Worm (Caenorhabditis elegans) whole organism, mixed stage, embryonic: ENCODE results near the gene C07D8.5.
A peak's percentile ranks its signal among the peaks of the same experiment; 100 is the strongest.

Experiments
- M03D4.4 ChIP-seq: sonication (generic microtip); optimal IDR thresholded peaks from 2 replicates; lab custom pipeline; 2017; ENCODE audit warnings: mild to moderate bottlenecking, missing genetic modification characterization, missing compliant biosample characterization
- bed-3 ChIP-seq: fragments of 200-800 bp; sonication (Bioruptor generic); optimal IDR thresholded peaks from 3 replicates; lab custom pipeline; 2018; ENCODE audit warnings: mild to moderate bottlenecking, missing genetic modification characterization, moderate library complexity, missing compliant biosample characterization
- blmp-1 ChIP-seq: fragments of 150-350 bp; optimal IDR thresholded peaks from 2 replicates; lab custom pipeline; 2014; ENCODE audit warnings: missing biosample characterization, missing genetic modification characterization
- ceh-39 ChIP-seq: fragments of 150-350 bp; optimal IDR thresholded peaks from 2 replicates; lab custom pipeline; 2014; ENCODE audit warnings: missing biosample characterization, missing genetic modification characterization
- ceh-43 ChIP-seq: fragments of 200-800 bp; sonication (Bioruptor generic); optimal IDR thresholded peaks from 2 replicates; lab custom pipeline; 2018; ENCODE audit warnings: mild to moderate bottlenecking, missing genetic modification characterization, moderate library complexity, missing compliant biosample characterization
- ceh-83 ChIP-seq: fragments of 200-800 bp; sonication (Bioruptor generic); optimal IDR thresholded peaks from 2 replicates; lab custom pipeline; 2018; ENCODE audit warnings: mild to moderate bottlenecking, missing genetic modification characterization, missing compliant biosample characterization
- ces-1 ChIP-seq: fragments of 150-350 bp; optimal IDR thresholded peaks from 2 replicates; lab custom pipeline; 2014; ENCODE audit warnings: missing biosample characterization, missing genetic modification reagents, missing genetic modification characterization
- drap-1 ChIP-seq: fragments of 200-800 bp; sonication (Bioruptor generic); optimal IDR thresholded peaks from 3 replicates; lab custom pipeline; 2018; ENCODE audit warnings: mild to moderate bottlenecking, missing genetic modification characterization, missing compliant biosample characterization
- elt-1 ChIP-seq: sonication (generic microtip); optimal IDR thresholded peaks from 2 replicates; lab custom pipeline; 2017; ENCODE audit warnings: missing genetic modification characterization, mild to moderate bottlenecking, missing compliant biosample characterization, antibody characterized with exemption, moderate library complexity, borderline replicate concordance; ENCODE audit not compliant: insufficient read depth
- elt-3 ChIP-seq: fragments of 150-350 bp; optimal IDR thresholded peaks from 2 replicates; lab custom pipeline; 2014; ENCODE audit warnings: missing biosample characterization, missing genetic modification characterization
- flh-1 ChIP-seq: fragments of 200-800 bp; sonication (Bioruptor generic); optimal IDR thresholded peaks from 2 replicates; lab custom pipeline; 2018; ENCODE audit warnings: mild to moderate bottlenecking, missing genetic modification characterization, moderate library complexity, missing compliant biosample characterization
- ham-2 ChIP-seq: fragments of 200-800 bp; sonication (Bioruptor generic); optimal IDR thresholded peaks from 2 replicates; lab custom pipeline; 2018; ENCODE audit warnings: mild to moderate bottlenecking, missing genetic modification characterization, missing compliant biosample characterization
- hlh-1 ChIP-seq: fragments of 150-350 bp; optimal IDR thresholded peaks from 2 replicates; lab custom pipeline; 2014; ENCODE audit warnings: missing biosample characterization, missing genetic modification reagents, missing genetic modification characterization
- lin-13 ChIP-seq: fragments of 150-350 bp; optimal IDR thresholded peaks from 2 replicates; lab custom pipeline; 2014; ENCODE audit warnings: missing biosample characterization, missing genetic modification characterization
- lin-32 ChIP-seq: fragments of 200-800 bp; sonication (Bioruptor generic); optimal IDR thresholded peaks from 2 replicates; lab custom pipeline; 2018; ENCODE audit warnings: mild to moderate bottlenecking, missing genetic modification characterization, missing compliant biosample characterization
- lsy-2 ChIP-seq: fragments of 150-350 bp; optimal IDR thresholded peaks from 2 replicates; lab custom pipeline; 2014; ENCODE audit warnings: missing biosample characterization, missing genetic modification characterization
- mab-5 ChIP-seq: fragments of 150-350 bp; optimal IDR thresholded peaks from 2 replicates; lab custom pipeline; 2014; ENCODE audit warnings: missing biosample characterization, missing genetic modification characterization
- mep-1 ChIP-seq: fragments of 150-350 bp; optimal IDR thresholded peaks from 2 replicates; lab custom pipeline; 2017; ENCODE audit warnings: missing biosample characterization, missing genetic modification reagents, missing genetic modification characterization, inconsistent platforms
- mls-2 ChIP-seq: sonication (generic microtip); optimal IDR thresholded peaks from 2 replicates; lab custom pipeline; 2016; ENCODE audit warnings: mild to moderate bottlenecking, missing genetic modification characterization, moderate library complexity, missing compliant biosample characterization
- nhr-2 ChIP-seq: fragments of 150-350 bp; optimal IDR thresholded peaks from 2 replicates; lab custom pipeline; 2014; ENCODE audit warnings: missing biosample characterization, missing genetic modification characterization
- nhr-237 ChIP-seq: fragments of 150-350 bp; optimal IDR thresholded peaks from 2 replicates; lab custom pipeline; 2014; ENCODE audit warnings: missing biosample characterization, missing genetic modification characterization
- nhr-76 ChIP-seq: sonication (generic microtip); optimal IDR thresholded peaks from 2 replicates; lab custom pipeline; 2017; ENCODE audit warnings: missing biosample characterization, missing genetic modification characterization
- pha-4 ChIP-seq: fragments of 150-350 bp; optimal IDR thresholded peaks from 2 replicates; lab custom pipeline; 2018; ENCODE audit warnings: missing biosample characterization, missing genetic modification reagents, missing genetic modification characterization
- sem-2 ChIP-seq: fragments of 200-800 bp; sonication (Bioruptor generic); optimal IDR thresholded peaks from 2 replicates; lab custom pipeline; 2018; ENCODE audit warnings: mild to moderate bottlenecking, missing genetic modification characterization, missing compliant biosample characterization
- snpc-4 ChIP-seq: fragments of 150-350 bp; optimal IDR thresholded peaks from 2 replicates; lab custom pipeline; 2014; ENCODE audit warnings: missing biosample characterization, missing genetic modification characterization
- sptf-1 ChIP-seq: sonication (generic microtip); optimal IDR thresholded peaks from 2 replicates; lab custom pipeline; 2017; ENCODE audit warnings: mild to moderate bottlenecking, missing genetic modification characterization, moderate library complexity, missing compliant biosample characterization
- tbx-8 ChIP-seq: fragments of 200-800 bp; sonication (Bioruptor generic); optimal IDR thresholded peaks from 2 replicates; lab custom pipeline; 2018; ENCODE audit warnings: mild to moderate bottlenecking, missing genetic modification characterization, moderate library complexity, missing compliant biosample characterization
- unc-120 ChIP-seq: sonication (generic microtip); optimal IDR thresholded peaks from 2 replicates; lab custom pipeline; 2017; ENCODE audit warnings: missing genetic modification characterization, missing compliant biosample characterization; ENCODE audit not compliant: poor library complexity, severe bottlenecking
- unc-39 ChIP-seq: fragments of 150-350 bp; optimal IDR thresholded peaks from 2 replicates; lab custom pipeline; 2014; ENCODE audit warnings: missing biosample characterization, missing genetic modification characterization
- unc-62 ChIP-seq: fragments of 150-350 bp; optimal IDR thresholded peaks from 2 replicates; lab custom pipeline; 2014; ENCODE audit warnings: missing biosample characterization, missing genetic modification reagents, missing genetic modification characterization
- zip-8 ChIP-seq: fragments of 150-350 bp; optimal IDR thresholded peaks from 2 replicates; lab custom pipeline; 2014; ENCODE audit warnings: missing biosample characterization, missing genetic modification characterization
- ztf-11 ChIP-seq: fragments of 150-350 bp; optimal IDR thresholded peaks from 2 replicates; lab custom pipeline; 2014; ENCODE audit warnings: missing biosample characterization, missing genetic modification characterization

Gene C07D8.5

ce11 chrX:7306434-7306833 lies 37.4 kb upstream of the C07D8.5 start:
- peak; percentile 57 for TF ChIP-seq unc-120
- peak; percentile 7 for TF ChIP-seq ces-1 (GFP tag; lab: Kevin White, UChicago)
- no peak for TF ChIP-seq ceh-43
- no peak for TF ChIP-seq mep-1 (tag; lab: Kevin White, UChicago)
- no peak for TF ChIP-seq mab-5
- peak; percentile 31 for TF ChIP-seq nhr-2 (tag; lab: Kevin White, UChicago)
- TF ChIP-seq elt-3 (tag; lab: Kevin White, UChicago): no peak
- TF ChIP-seq blmp-1 (tag; lab: Kevin White, UChicago): no peak
- peak; percentile 17 for TF ChIP-seq pha-4 (tag; lab: Kevin White, UChicago)
- no peak for TF ChIP-seq ceh-39 (tag; lab: Kevin White, UChicago)

ce11 chrX:7309775-7310174 lies 34.1 kb upstream of the C07D8.5 start, which contains the start of the genes his-38 and his-40:
TSS of gene his-38 (minus strand) at chrX:7309875.
TSS of gene his-40 (plus strand) at chrX:7310110.
- TF ChIP-seq ces-1 (GFP tag; lab: Kevin White, UChicago) (no peak), ceh-43 (no peak), ceh-83 (GFP tag; lab: Kevin White, UChicago) (no peak), blmp-1 (tag; lab: Kevin White, UChicago) (no peak), zip-8 (no peak), nhr-76 (tag; lab: Kevin White, UChicago) (no peak), sptf-1 (tag; lab: Kevin White, UChicago) (no peak), mab-5 (no peak), flh-1 (no peak), elt-1 (no peak), ztf-11 (tag; lab: Kevin White, UChicago) (no peak), snpc-4 (tag; lab: Kevin White, UChicago) (no peak), lin-32 (GFP tag; lab: Kevin White, UChicago) (no peak), sem-2 (no peak), bed-3 (GFP tag; lab: Kevin White, UChicago) (no peak), M03D4.4 (no peak), lin-13 (tag; lab: Kevin White, UChicago) (no peak), elt-3 (tag; lab: Kevin White, UChicago) (no peak), unc-39 (tag; lab: Kevin White, UChicago) (no peak), unc-62 (GFP tag; lab: Kevin White, UChicago) (no peak)

- TF ChIP-seq ces-1 (GFP tag; lab: Kevin White, UChicago): no peak
- no peak for TF ChIP-seq pha-4 (tag; lab: Kevin White, UChicago)
- TF ChIP-seq ham-2 (GFP tag; lab: Kevin White, UChicago): no peak
- TF ChIP-seq unc-62 (GFP tag; lab: Kevin White, UChicago): no peak
- no peak for TF ChIP-seq nhr-237 (tag; lab: Kevin White, UChicago)
- TF ChIP-seq ceh-39 (tag; lab: Kevin White, UChicago): no peak
- TF ChIP-seq mab-5: no peak
- TF ChIP-seq M03D4.4: no peak
- no peak for TF ChIP-seq nhr-76 (tag; lab: Kevin White, UChicago)
- TF ChIP-seq sptf-1 (tag; lab: Kevin White, UChicago): no peak
- no peak for TF ChIP-seq zip-8
- no peak for TF ChIP-seq mls-2 (tag; lab: Kevin White, UChicago)
- no peak for TF ChIP-seq ceh-83 (GFP tag; lab: Kevin White, UChicago)
- TF ChIP-seq unc-120: no peak
- TF ChIP-seq lsy-2 (tag; lab: Kevin White, UChicago): no peak
- no peak for TF ChIP-seq sem-2
- no peak for TF ChIP-seq bed-3 (GFP tag; lab: Kevin White, UChicago)
- no peak for TF ChIP-seq nhr-2 (tag; lab: Kevin White, UChicago)
- TF ChIP-seq hlh-1: no peak
- TF ChIP-seq drap-1 (GFP tag; lab: Kevin White, UChicago): no peak
These were observed 32.0 kb upstream of the C07D8.5 start for ce11 chrX:7311870-7312269.

ce11 chrX:7313236-7313635 lies 30.6 kb upstream of the C07D8.5 start:
- no peak for TF ChIP-seq mls-2 (tag; lab: Kevin White, UChicago)
- TF ChIP-seq unc-120: no peak
- TF ChIP-seq tbx-8 (GFP tag; lab: Kevin White, UChicago): no peak
- TF ChIP-seq sptf-1 (tag; lab: Kevin White, UChicago): no peak
- no peak for TF ChIP-seq nhr-237 (tag; lab: Kevin White, UChicago)
- TF ChIP-seq bed-3 (GFP tag; lab: Kevin White, UChicago): no peak
- TF ChIP-seq nhr-76 (tag; lab: Kevin White, UChicago): no peak
- TF ChIP-seq snpc-4 (tag; lab: Kevin White, UChicago): no peak
